Worm (Caenorhabditis elegans): ENCODE measurements around the gene Y34B4A.10.
A peak's percentile ranks its signal among the peaks of the same experiment; 100 is the strongest.

DNA sequence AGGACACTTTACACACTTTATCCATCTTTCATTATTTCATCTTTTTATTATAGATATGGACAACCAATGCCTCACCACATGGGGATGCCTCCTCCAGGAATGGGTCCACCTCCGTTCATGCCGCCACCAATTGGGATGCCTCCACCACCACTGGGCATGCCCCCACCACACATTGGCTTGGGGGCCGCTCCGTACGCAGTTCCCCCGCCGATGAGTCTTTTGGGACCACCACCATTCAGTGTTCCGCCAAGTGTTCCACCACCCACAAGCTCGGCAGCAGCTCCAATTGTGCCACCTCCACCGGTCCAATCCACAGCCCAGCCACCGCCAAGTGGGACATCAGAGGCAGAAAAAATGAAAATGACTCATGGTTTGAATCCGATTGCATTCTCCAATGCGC lies 34.9 kb upstream of the Y34B4A.10 start:
- no peak for TF ChIP-seq ama-1 (optimal IDR thresholded peaks at IDR 0.05)
- TF ChIP-seq hmg-4 (GFP tag; optimal IDR thresholded peaks at IDR 0.05) = no peak
- no peak for TF ChIP-seq tbx-37 (GFP tag; conservative IDR thresholded peaks at IDR 0.05)
- no peak for TF ChIP-seq flt-1 (GFP tag; IDR thresholded peaks at IDR 0.05)
- TF ChIP-seq ceh-13 (GFP tag; optimal IDR thresholded peaks at IDR 0.05) = no peak
- no peak for TF ChIP-seq pes-1 (GFP tag; IDR thresholded peaks at IDR 0.05)
- peak; percentile 50 for TF ChIP-seq aly-1 (tag; optimal IDR thresholded peaks at IDR 0.05)
- TF ChIP-seq scrt-1 (GFP tag; IDR thresholded peaks at IDR 0.05) = no peak
- no peak for TF ChIP-seq tra-4 (tag; optimal IDR thresholded peaks at IDR 0.05)
- TF ChIP-seq F13C5.2 (tag; optimal IDR thresholded peaks at IDR 0.05) = no peak
- no peak for TF ChIP-seq sea-1 (GFP tag; conservative IDR thresholded peaks at IDR 0.05)
- TF ChIP-seq hmbx-1 (tag; optimal IDR thresholded peaks at IDR 0.05) = no peak
- no peak for TF ChIP-seq B0310.2 (tag; optimal IDR thresholded peaks at IDR 0.05)

Measured in whole organism, early embryonic.